Fruit fly (Drosophila melanogaster): ENCODE data around the gene Prosbeta3.

The Prosbeta3 gene

dm6 chr3R:9003600-9004223 lies 2.3 kb downstream of the Prosbeta3 start, which contains the start of the genes CG31100 and CG11980 (continued):
- TF ChIP-seq bbx (GFP tag; IDR thresholded peaks at IDR 0.05; ENCODE audit: partially characterized antibody) (peak; percentile 75), CG12744 (GFP tag; optimal IDR thresholded peaks at IDR 0.05) (no peak), lbe (GFP tag; optimal IDR thresholded peaks at IDR 0.05) (peak; percentile 24), CG1024 (GFP tag; IDR thresholded peaks at IDR 0.05) (no peak), CG18011 (GFP tag; optimal IDR thresholded peaks at IDR 0.05) (no peak), NC2β (GFP tag; optimal IDR thresholded peaks at IDR 0.05) (peak; percentile 18), crp (GFP tag; optimal IDR thresholded peaks at IDR 0.05) (no peak), psq (GFP tag; optimal IDR thresholded peaks at IDR 0.05) (no peak), odd (GFP tag; optimal IDR thresholded peaks at IDR 0.05) (no peak), CG7271 (tag; optimal IDR thresholded peaks at IDR 0.05) (no peak), CG3995 (GFP tag; optimal IDR thresholded peaks at IDR 0.05) (peak; percentile 18), sr (GFP tag; IDR thresholded peaks at IDR 0.05) (no peak), Bteb2 (GFP tag; optimal IDR thresholded peaks at IDR 0.05) (no peak), btn (GFP tag; optimal IDR thresholded peaks at IDR 0.05) (no peak), NC2α (GFP tag; optimal IDR thresholded peaks at IDR 0.05) (no peak), chif (GFP tag; optimal IDR thresholded peaks at IDR 0.05) (no peak), CG14441 (GFP tag; IDR thresholded peaks at IDR 0.05) (no peak), Aef1 (GFP tag; IDR thresholded peaks at IDR 0.05) (no peak), Neu2 (GFP tag; optimal IDR thresholded peaks at IDR 0.05; ENCODE audit: borderline replicate concordance) (no peak), kni (GFP tag; optimal IDR thresholded peaks at IDR 0.05) (no peak), CG16813 (GFP tag; IDR thresholded peaks at IDR 0.05; ENCODE audit: partially characterized antibody) (peak; percentile 73), CG10431 (GFP tag; optimal IDR thresholded peaks at IDR 0.05) (no peak), CG9797 (GFP tag; optimal IDR thresholded peaks at IDR 0.05) (peak; percentile 12), CG5953 (GFP tag; IDR thresholded peaks at IDR 0.05) (no peak), CG1603 (tag; optimal IDR thresholded peaks at IDR 0.05) (peak; percentile 55), cato (GFP tag; optimal IDR thresholded peaks at IDR 0.05; ENCODE audit: borderline replicate concordance) (no peak), dm (GFP tag; optimal IDR thresholded peaks at IDR 0.05) (peak; percentile 78), Oaz (GFP tag; IDR thresholded peaks at IDR 0.05) (no peak), Hr78 (GFP tag; optimal IDR thresholded peaks at IDR 0.05) (no peak), CG4617 (GFP tag; optimal IDR thresholded peaks at IDR 0.05; ENCODE audit: borderline replicate concordance) (peak; percentile 73), nerfin-2 (GFP tag; IDR thresholded peaks at IDR 0.05; ENCODE audit: partially characterized antibody) (no peak), knrl (GFP tag; IDR thresholded peaks at IDR 0.05; ENCODE audit: partially characterized antibody) (peak; percentile 73), grau (tag; optimal IDR thresholded peaks at IDR 0.05) (peak; percentile 3), Mad (GFP tag; optimal IDR thresholded peaks at IDR 0.05) (no peak), hbn (GFP tag; IDR thresholded peaks at IDR 0.05; ENCODE audit: partially characterized antibody) (peak; percentile 73), CoRest (tag; optimal IDR thresholded peaks at IDR 0.05) (peak; percentile 53), stwl (tag; optimal IDR thresholded peaks at IDR 0.05) (peak; percentile 75), inv (GFP tag; IDR thresholded peaks at IDR 0.05; ENCODE audit: partially characterized antibody) (peak; percentile 60; the same call in 1 of the 2 replicates), ken (GFP tag; IDR thresholded peaks at IDR 0.05) (no peak), CG12236 (GFP tag; optimal IDR thresholded peaks at IDR 0.05) (no peak), onecut (GFP tag; IDR thresholded peaks at IDR 0.05) (no peak), wek (GFP tag; optimal IDR thresholded peaks at IDR 0.05) (peak; percentile 23), CG14014 (GFP tag; IDR thresholded peaks at IDR 0.05) (no peak), gcm (GFP tag; optimal IDR thresholded peaks at IDR 0.05) (no peak), al (GFP tag; IDR thresholded peaks at IDR 0.05) (no peak), tx (GFP tag; optimal IDR thresholded peaks at IDR 0.05) (no peak), eyg (GFP tag; optimal IDR thresholded peaks at IDR 0.05) (no peak), CG3838 (GFP tag; optimal IDR thresholded peaks at IDR 0.05) (no peak), CG1233 (GFP tag; optimal IDR thresholded peaks at IDR 0.05) (no peak)

All from whole organism, embryonic.